Worm (Caenorhabditis elegans): ENCODE results near the gene gon-4.
A peak's percentile ranks its signal among the peaks of the same experiment; 100 is the strongest.

DNA sequence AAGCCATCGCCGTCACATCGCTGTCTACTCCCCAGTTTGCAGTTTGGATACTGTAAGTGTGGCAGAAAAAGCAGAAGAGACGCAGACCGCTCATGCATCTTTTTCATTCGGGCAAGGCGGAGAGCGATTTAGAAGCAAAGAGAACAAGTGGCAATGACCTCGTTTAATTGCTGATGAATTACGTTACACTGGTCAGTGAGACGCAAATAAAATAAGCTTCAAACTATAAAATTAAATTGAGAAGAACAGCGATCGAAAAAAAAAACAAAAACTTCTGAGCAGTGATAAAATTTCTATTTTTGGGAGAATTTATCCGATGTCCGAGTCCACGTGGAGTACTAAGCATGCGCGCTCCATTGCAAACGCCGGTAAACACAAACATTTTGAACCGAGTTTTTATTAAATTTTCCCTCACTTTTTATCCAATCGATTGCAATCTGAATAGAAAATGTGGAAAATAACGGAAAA, 24.5 kb downstream of the gon-4 start, which contains the start of gene C24F3.2:
- TF ChIP-seq mdl-1 (tag; optimal IDR thresholded peaks at IDR 0.05) (peak; percentile 16 to 37), zag-1 (tag; optimal IDR thresholded peaks at IDR 0.05) (no peak), nhr-12 (tag; optimal IDR thresholded peaks at IDR 0.05) (no peak), ama-1 (optimal IDR thresholded peaks at IDR 0.05) (peak; percentile 24), nhr-25 (tag; optimal IDR thresholded peaks at IDR 0.05) (no peak), gmeb-1 (tag; optimal IDR thresholded peaks at IDR 0.05) (peak; percentile 52), lin-39 (tag; optimal IDR thresholded peaks at IDR 0.05) (no peak), lin-13 (GFP tag; optimal IDR thresholded peaks at IDR 0.05) (peak; percentile 0), aly-2 (tag; optimal IDR thresholded peaks at IDR 0.05) (no peak), snpc-4 (tag; optimal IDR thresholded peaks at IDR 0.05) (no peak), ceh-82 (tag; optimal IDR thresholded peaks at IDR 0.05) (no peak)
